Worm (Caenorhabditis elegans): Measurements from ENCODE around the gene nep-16.

DNA sequence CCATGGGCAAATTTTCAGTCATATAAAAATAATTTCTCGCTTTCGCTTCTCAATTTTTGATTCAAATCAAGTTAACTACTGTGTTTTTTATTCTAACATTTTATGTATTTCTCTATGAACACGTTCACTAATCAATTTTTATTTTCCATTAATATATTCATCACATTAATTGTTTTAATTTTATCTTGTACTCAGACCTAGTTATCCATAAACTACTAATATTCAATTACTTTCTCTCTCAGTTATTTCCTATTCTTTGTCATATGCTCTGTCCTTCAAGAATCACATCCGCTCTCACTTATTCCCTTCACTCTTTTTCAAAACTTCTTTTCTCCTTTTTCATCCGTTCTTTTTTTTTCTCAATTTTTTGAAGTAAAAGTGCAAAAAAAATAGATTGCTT is 54.7 kb downstream of the nep-16 start:
- TF ChIP-seq him-1 (tag; optimal IDR thresholded peaks at IDR 0.05) (no peak), W03F9.2 (tag; optimal IDR thresholded peaks at IDR 0.05) (no peak), dao-5 (tag; optimal IDR thresholded peaks at IDR 0.05) (no peak)
